Fruit fly (Drosophila melanogaster): ENCODE results near the gene CG6321.

The CG6321 gene

DNA sequence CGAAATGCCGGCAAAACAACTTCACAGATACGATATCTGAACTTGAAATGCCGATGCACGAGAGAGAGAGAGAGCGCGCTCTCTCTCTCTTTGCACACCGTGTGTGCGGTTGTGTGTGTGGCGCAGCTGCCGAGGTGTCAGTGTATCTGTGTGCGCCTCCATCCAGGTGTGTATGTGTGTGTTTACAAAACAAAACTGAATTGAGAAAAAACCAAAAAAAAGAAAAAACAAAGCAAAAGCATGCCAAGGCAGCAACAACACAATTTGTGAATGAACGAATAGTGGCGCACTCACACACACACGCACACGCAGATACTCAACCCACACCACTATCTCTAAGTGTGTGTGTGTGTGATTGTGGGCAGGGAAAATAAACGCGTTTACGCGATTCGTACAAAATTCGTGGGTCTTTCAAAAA is 50.6 kb downstream of the CG6321 start (continued):
- TF ChIP-seq CG6689 (GFP tag; IDR thresholded peaks at IDR 0.05) (no peak; the same call in 1 of the 2 replicates), CG12744 (GFP tag; optimal IDR thresholded peaks at IDR 0.05) (no peak), chm (GFP tag; IDR thresholded peaks at IDR 0.05) (no peak), CG17802 (tag; optimal IDR thresholded peaks at IDR 0.05) (no peak), odd (GFP tag; optimal IDR thresholded peaks at IDR 0.05) (no peak), br (optimal IDR thresholded peaks at IDR 0.05) (no peak), Doc3 (GFP tag; IDR thresholded peaks at IDR 0.05; ENCODE audit: partially characterized antibody) (no peak), Deaf1 (tag; optimal IDR thresholded peaks at IDR 0.05) (peak; percentile 80), CG7372 (GFP tag; IDR thresholded peaks at IDR 0.05) (no peak), Side (GFP tag; optimal IDR thresholded peaks at IDR 0.05) (no peak), CG12942 (GFP tag; optimal IDR thresholded peaks at IDR 0.05) (no peak), ase (GFP tag; IDR thresholded peaks at IDR 0.05) (peak; percentile 59; the same call in 2 of the 3 replicates), Jarid2 (GFP tag; optimal IDR thresholded peaks at IDR 0.05) (peak; percentile 75), peb (GFP tag; IDR thresholded peaks at IDR 0.05) (0 out of 2 replicates have a peak, but pooled peaks have one; percentile 17), mld (GFP tag; IDR thresholded peaks at IDR 0.05; ENCODE audit: partially characterized antibody) (0 out of 3 replicates have a peak, but pooled peaks have one; percentile 37), fd102C (GFP tag; optimal IDR thresholded peaks at IDR 0.05) (no peak), CG13424 (tag; optimal IDR thresholded peaks at IDR 0.05) (no peak), corto (GFP tag; optimal IDR thresholded peaks at IDR 0.05) (peak; percentile 53), nmo (GFP tag; optimal IDR thresholded peaks at IDR 0.05) (peak; percentile 78), CG8388 (GFP tag; optimal IDR thresholded peaks at IDR 0.05) (no peak), CG12236 (GFP tag; optimal IDR thresholded peaks at IDR 0.05) (no peak), Opbp (GFP tag; IDR thresholded peaks at IDR 0.05; ENCODE audit: partially characterized antibody) (peak; percentile 65; the same call in 2 of the 3 replicates), CrebB (tag; optimal IDR thresholded peaks at IDR 0.05) (no peak), CG18476 (GFP tag; optimal IDR thresholded peaks at IDR 0.05) (no peak), vfl (GFP tag; optimal IDR thresholded peaks at IDR 0.05) (no peak), ewg (GFP tag; optimal IDR thresholded peaks at IDR 0.05) (peak; percentile 25), CG17612 (GFP tag; IDR thresholded peaks at IDR 0.05) (no peak), eyg (GFP tag; optimal IDR thresholded peaks at IDR 0.05) (no peak), zen2 (GFP tag; IDR thresholded peaks at IDR 0.05; ENCODE audit: partially characterized antibody) (no peak; the same call in 1 of the 3 replicates), row (GFP tag; IDR thresholded peaks at IDR 0.05) (no peak), tup (GFP tag; optimal IDR thresholded peaks at IDR 0.05) (no peak), Ets65A (GFP tag) (peak; percentile 38), tx (GFP tag; optimal IDR thresholded peaks at IDR 0.05) (no peak), CG4282 (GFP tag; optimal IDR thresholded peaks at IDR 0.05) (no peak), Adf1 (GFP tag; IDR thresholded peaks at IDR 0.05) (peak; percentile 89), p53 (GFP tag; optimal IDR thresholded peaks at IDR 0.05) (no peak), CG7928 (GFP tag; optimal IDR thresholded peaks at IDR 0.05) (no peak), Meics (GFP tag; optimal IDR thresholded peaks at IDR 0.05) (no peak), CG17186 (GFP tag; optimal IDR thresholded peaks at IDR 0.05) (no peak), onecut (GFP tag; IDR thresholded peaks at IDR 0.05) (no peak), CG8359 (GFP tag; optimal IDR thresholded peaks at IDR 0.05; ENCODE audit: borderline replicate concordance) (no peak), gfzf (GFP tag; optimal IDR thresholded peaks at IDR 0.05) (no peak), Fer1 (GFP tag; optimal IDR thresholded peaks at IDR 0.05) (no peak), kah (GFP tag; optimal IDR thresholded peaks at IDR 0.05) (peak; percentile 8), cas (GFP tag; IDR thresholded peaks at IDR 0.05) (no peak), twi (tag; optimal IDR thresholded peaks at IDR 0.05) (no peak), otp (GFP tag; IDR thresholded peaks at IDR 0.05) (no peak), B-H1 (GFP tag; IDR thresholded peaks at IDR 0.05) (no peak), pho (GFP tag; optimal IDR thresholded peaks at IDR 0.05) (peak; percentile 8), Atf3 (GFP tag; optimal IDR thresholded peaks at IDR 0.05) (no peak), oc (tag; optimal IDR thresholded peaks at IDR 0.05) (peak; percentile 3), NC2α (GFP tag; optimal IDR thresholded peaks at IDR 0.05) (no peak)

All from whole organism, embryonic.